Fruit fly (Drosophila melanogaster) whole organism, embryonic: ENCODE results near the gene tsh.

Experiments
- Bteb2 ChIP-seq: fragments of 200-800 bp; sonication (Bioruptor generic); optimal IDR thresholded peaks from 2 replicates; lab custom pipeline; 2016; ENCODE audit warnings: missing biosample characterization, missing genetic modification characterization
- CG1024 ChIP-seq: fragments of 200-800 bp; sonication (Bioruptor generic); IDR thresholded peaks from 2 replicates; pipeline ENCODE4 v1.3.6; 2022; ENCODE audit warnings: missing biosample characterization, missing genetic modification characterization
- CG10462 ChIP-seq: fragments of 200-800 bp; sonication (Bioruptor generic); optimal IDR thresholded peaks from 2 replicates; lab custom pipeline; 2016; ENCODE audit warnings: missing biosample characterization, missing genetic modification characterization
- CG12071 ChIP-seq: fragments of 200-800 bp; sonication (Bioruptor generic); optimal IDR thresholded peaks from 3 replicates; lab custom pipeline; 2018; ENCODE audit warnings: missing biosample characterization, mild to moderate bottlenecking, missing genetic modification characterization
- CG12236 ChIP-seq: fragments of 200-800 bp; sonication (Bioruptor generic); optimal IDR thresholded peaks from 2 replicates; lab custom pipeline; 2016; ENCODE audit warnings: missing biosample characterization, missing genetic modification characterization
- CG12659 ChIP-seq: fragments of 200-800 bp; sonication (Bioruptor generic); optimal IDR thresholded peaks from 3 replicates; lab custom pipeline; 2017; ENCODE audit warnings: mild to moderate bottlenecking, missing biosample characterization, missing genetic modification reagents, missing genetic modification characterization
- CG12769 ChIP-seq: fragments of 200-800 bp; sonication (Bioruptor generic); optimal IDR thresholded peaks from 2 replicates; lab custom pipeline; 2019; ENCODE audit warnings: missing biosample characterization, mild to moderate bottlenecking, missing genetic modification characterization, moderate library complexity
- CG15601 ChIP-seq: fragments of 200-800 bp; sonication (Bioruptor generic); optimal IDR thresholded peaks from 3 replicates; lab custom pipeline; 2019; ENCODE audit warnings: missing biosample characterization, mild to moderate bottlenecking, missing genetic modification characterization, moderate library complexity
- CG16863 ChIP-seq: fragments of 200-800 bp; sonication (Bioruptor generic); optimal IDR thresholded peaks from 3 replicates; lab custom pipeline; 2016; ENCODE audit warnings: missing biosample characterization, missing genetic modification characterization
- CG17359 ChIP-seq: fragments of 200-800 bp; sonication (Bioruptor generic); optimal IDR thresholded peaks from 3 replicates; lab custom pipeline; 2018; ENCODE audit warnings: missing biosample characterization, mild to moderate bottlenecking, missing genetic modification characterization, moderate library complexity
- CG2712 ChIP-seq: fragments of 200-800 bp; optimal IDR thresholded peaks from 3 replicates; lab custom pipeline; 2019; ENCODE audit warnings: missing biosample characterization, mild to moderate bottlenecking, missing genetic modification characterization, moderate library complexity
- CG30020 ChIP-seq: fragments of 200-800 bp; optimal IDR thresholded peaks from 2 replicates; lab custom pipeline; 2019; ENCODE audit warnings: missing biosample characterization, mild to moderate bottlenecking, missing genetic modification characterization, moderate library complexity
- CG30403 ChIP-seq: fragments of 200-800 bp; sonication (Bioruptor generic); optimal IDR thresholded peaks from 3 replicates; lab custom pipeline; 2016; ENCODE audit warnings: missing biosample characterization, missing genetic modification characterization
- CG3847 ChIP-seq: fragments of 200-800 bp; sonication (Bioruptor generic); IDR thresholded peaks from 2 replicates; pipeline ENCODE4 v1.3.6; 2022; ENCODE audit warnings: missing biosample characterization, missing genetic modification characterization
- CG42726 ChIP-seq: fragments of 200-800 bp; sonication (Bioruptor generic); IDR thresholded peaks from 2 replicates; pipeline ENCODE4 v1.3.6; 2022; ENCODE audit warnings: missing biosample characterization, missing genetic modification characterization; ENCODE audit not compliant: partially characterized antibody
- CG4282 ChIP-seq: fragments of 200-800 bp; sonication (Bioruptor generic); optimal IDR thresholded peaks from 2 replicates; lab custom pipeline; 2016; ENCODE audit warnings: missing biosample characterization, missing genetic modification characterization
- CG5180 ChIP-seq: fragments of 200-800 bp; sonication (Bioruptor generic); optimal IDR thresholded peaks from 3 replicates; lab custom pipeline; 2017; ENCODE audit warnings: missing biosample characterization, missing genetic modification characterization, mild to moderate bottlenecking, moderate library complexity, missing genetic modification reagents
- CG6683 ChIP-seq: fragments of 200-800 bp; sonication (Bioruptor generic); optimal IDR thresholded peaks from 2 replicates; lab custom pipeline; 2017; ENCODE audit warnings: missing biosample characterization, mild to moderate bottlenecking, missing genetic modification characterization, missing genetic modification reagents
- CG7271 ChIP-seq: fragments of 200-800 bp; sonication (Bioruptor generic); optimal IDR thresholded peaks from 2 replicates; lab custom pipeline; 2018; ENCODE audit warnings: missing biosample characterization, mild to moderate bottlenecking, missing genetic modification characterization, moderate library complexity
- CG7987 ChIP-seq: fragments of 200-800 bp; sonication (Bioruptor generic); optimal IDR thresholded peaks from 2 replicates; lab custom pipeline; 2018; ENCODE audit warnings: missing biosample characterization, mild to moderate bottlenecking, missing genetic modification characterization, moderate library complexity
- CG8290 ChIP-seq, 3 experiments: fragments of 200-800 bp; sonication (Bioruptor generic); optimal IDR thresholded peaks; 2 replicates each; lab custom pipeline; 2016 to 2019; ENCODE audit warnings: missing biosample characterization in 3 of 3, missing genetic modification characterization in 3 of 3, mild to moderate bottlenecking in 2 of 3, moderate library complexity in 1 of 3
- CG8388 ChIP-seq: fragments of 200-800 bp; sonication (Bioruptor generic); optimal IDR thresholded peaks from 2 replicates; lab custom pipeline; 2019; ENCODE audit warnings: missing biosample characterization, mild to moderate bottlenecking, missing genetic modification characterization, moderate library complexity
- Dip2 ChIP-seq: fragments of 200-800 bp; sonication (Bioruptor generic); IDR thresholded peaks from 2 replicates; pipeline ENCODE4 v1.3.6; 2022; ENCODE audit warnings: missing biosample characterization, missing genetic modification characterization
- Fer2 ChIP-seq: fragments of 200-800 bp; sonication (Bioruptor generic); optimal IDR thresholded peaks from 2 replicates; lab custom pipeline; 2018; ENCODE audit warnings: missing biosample characterization, mild to moderate bottlenecking, missing genetic modification characterization, moderate library complexity
- Gug ChIP-seq: fragments of 200-800 bp; sonication (Bioruptor generic); IDR thresholded peaks from 4 replicates; pipeline ENCODE4 v1.3.6; 2022; ENCODE audit warnings: missing biosample characterization, missing genetic modification characterization
- Hey ChIP-seq: fragments of 200-800 bp; sonication (Bioruptor generic); optimal IDR thresholded peaks from 3 replicates; lab custom pipeline; 2018; ENCODE audit warnings: missing biosample characterization, mild to moderate bottlenecking, missing genetic modification characterization
- Hsf ChIP-seq: fragments of 200-800 bp; sonication (Bioruptor generic); optimal IDR thresholded peaks from 3 replicates; lab custom pipeline; 2016; ENCODE audit warnings: missing biosample characterization, missing genetic modification characterization
- MTF-1 ChIP-seq: fragments of 200-800 bp; sonication (Bioruptor generic); optimal IDR thresholded peaks from 2 replicates; lab custom pipeline; 2018; ENCODE audit warnings: missing biosample characterization, mild to moderate bottlenecking, missing genetic modification characterization, borderline replicate concordance
- Med ChIP-seq: fragments of 200-800 bp; sonication (Bioruptor generic); peaks from one replicate; lab custom pipeline; 2016; ENCODE audit warnings: missing biosample characterization, missing genetic modification characterization, mild to moderate bottlenecking, inconsistent platforms, moderate library complexity
- Pdp1 ChIP-seq, 2 experiments: fragments of 200-800 bp; sonication (Bioruptor generic); optimal IDR thresholded peaks; 3 replicates each; lab custom pipeline; 2016; ENCODE audit warnings: missing biosample characterization in 2 of 2, missing genetic modification characterization in 2 of 2, mild to moderate bottlenecking in 1 of 2, moderate library complexity in 1 of 2
- Rx ChIP-seq: fragments of 200-800 bp; sonication (Bioruptor generic); IDR thresholded peaks from 2 replicates; pipeline ENCODE4 v1.3.6; 2022; ENCODE audit warnings: missing biosample characterization, missing genetic modification characterization
- Sox100B ChIP-seq: fragments of 200-800 bp; sonication (Bioruptor generic); optimal IDR thresholded peaks from 3 replicates; lab custom pipeline; 2018; ENCODE audit warnings: missing biosample characterization, mild to moderate bottlenecking, missing genetic modification characterization
- Ssrp ChIP-seq: fragments of 200-800 bp; sonication (Bioruptor generic); optimal IDR thresholded peaks from 2 replicates; lab custom pipeline; 2018; ENCODE audit warnings: missing biosample characterization, mild to moderate bottlenecking, missing genetic modification characterization, moderate library complexity
- Trl ChIP-seq, 3 experiments: fragments of >200 bp in 2 of 3; fragments of 200-800 bp in 1 of 3; sonication (Bioruptor generic) in 1 of 3; optimal IDR thresholded peaks; 2 replicates in 1 of 3; 3 replicates in 2 of 3; lab custom pipeline; 2016 to 2017; ENCODE audit warnings: missing biosample characterization in 1 of 3, missing genetic modification characterization in 1 of 3
- crc ChIP-seq: fragments of 200-800 bp; sonication (Bioruptor generic); optimal IDR thresholded peaks from 2 replicates; lab custom pipeline; 2016; ENCODE audit warnings: missing biosample characterization, missing genetic modification characterization
- crol ChIP-seq: fragments of 200-800 bp; sonication (Bioruptor generic); IDR thresholded peaks from 2 replicates; pipeline ENCODE4 v1.3.6; 2022; ENCODE audit warnings: missing biosample characterization, missing genetic modification characterization
- fd96Cb ChIP-seq: fragments of 200-800 bp; sonication (Bioruptor generic); optimal IDR thresholded peaks from 2 replicates; lab custom pipeline; 2018; ENCODE audit warnings: missing biosample characterization, mild to moderate bottlenecking, missing genetic modification characterization, moderate library complexity
- gem ChIP-seq: fragments of 200-800 bp; sonication (Bioruptor generic); optimal IDR thresholded peaks from 2 replicates; lab custom pipeline; 2019; ENCODE audit warnings: missing biosample characterization, mild to moderate bottlenecking, missing genetic modification characterization, moderate library complexity
- gfzf ChIP-seq: fragments of 200-800 bp; sonication (Bioruptor generic); optimal IDR thresholded peaks from 2 replicates; lab custom pipeline; 2016; ENCODE audit warnings: missing biosample characterization, mild to moderate bottlenecking, missing genetic modification characterization, moderate library complexity
- insv ChIP-seq, 2 experiments: fragments of 200-800 bp; sonication (Bioruptor generic); optimal IDR thresholded peaks; 3 replicates each; lab custom pipeline; 2016 to 2018; ENCODE audit warnings: missing biosample characterization in 2 of 2, missing genetic modification characterization in 2 of 2
- lmd ChIP-seq: fragments of 200-800 bp; sonication (Bioruptor generic); IDR thresholded peaks from 2 replicates; pipeline ENCODE4 v1.3.6; 2022; ENCODE audit warnings: missing biosample characterization, missing genetic modification characterization
- oc ChIP-seq: fragments of 200-800 bp; sonication (Bioruptor generic); optimal IDR thresholded peaks from 2 replicates; lab custom pipeline; 2018; ENCODE audit warnings: missing biosample characterization, mild to moderate bottlenecking, missing genetic modification characterization, moderate library complexity
- odd ChIP-seq: fragments of 200-800 bp; sonication (Bioruptor generic); optimal IDR thresholded peaks from 2 replicates; lab custom pipeline; 2017; ENCODE audit warnings: missing biosample characterization, mild to moderate bottlenecking, missing genetic modification characterization
- ranshi ChIP-seq: fragments of 200-800 bp; sonication (Bioruptor generic); IDR thresholded peaks from 2 replicates; pipeline ENCODE4 v1.3.6; 2022; ENCODE audit warnings: missing biosample characterization, missing genetic modification characterization
- row ChIP-seq: fragments of 200-800 bp; sonication (Bioruptor generic); IDR thresholded peaks from 3 replicates; pipeline ENCODE4 v1.3.6; 2022; ENCODE audit warnings: missing biosample characterization, missing genetic modification characterization
- sna ChIP-seq: fragments of 200-800 bp; sonication (Bioruptor generic); IDR thresholded peaks from 2 replicates; pipeline ENCODE4 v1.3.6; 2022; ENCODE audit warnings: missing biosample characterization, missing genetic modification characterization; ENCODE audit not compliant: partially characterized antibody
- toy ChIP-seq: fragments of 200-800 bp; sonication (Bioruptor generic); IDR thresholded peaks from 2 replicates; pipeline ENCODE4 v1.3.6; 2022; ENCODE audit warnings: missing biosample characterization, missing genetic modification characterization
- vfl ChIP-seq: fragments of 200-800 bp; sonication (Bioruptor generic); optimal IDR thresholded peaks from 2 replicates; lab custom pipeline; 2016; ENCODE audit warnings: missing biosample characterization, missing genetic modification characterization
- wdn ChIP-seq: fragments of 200-800 bp; sonication (Bioruptor generic); IDR thresholded peaks from 2 replicates; pipeline ENCODE4 v1.3.6; 2022; ENCODE audit warnings: missing biosample characterization, missing genetic modification characterization

Gene tsh

DNA sequence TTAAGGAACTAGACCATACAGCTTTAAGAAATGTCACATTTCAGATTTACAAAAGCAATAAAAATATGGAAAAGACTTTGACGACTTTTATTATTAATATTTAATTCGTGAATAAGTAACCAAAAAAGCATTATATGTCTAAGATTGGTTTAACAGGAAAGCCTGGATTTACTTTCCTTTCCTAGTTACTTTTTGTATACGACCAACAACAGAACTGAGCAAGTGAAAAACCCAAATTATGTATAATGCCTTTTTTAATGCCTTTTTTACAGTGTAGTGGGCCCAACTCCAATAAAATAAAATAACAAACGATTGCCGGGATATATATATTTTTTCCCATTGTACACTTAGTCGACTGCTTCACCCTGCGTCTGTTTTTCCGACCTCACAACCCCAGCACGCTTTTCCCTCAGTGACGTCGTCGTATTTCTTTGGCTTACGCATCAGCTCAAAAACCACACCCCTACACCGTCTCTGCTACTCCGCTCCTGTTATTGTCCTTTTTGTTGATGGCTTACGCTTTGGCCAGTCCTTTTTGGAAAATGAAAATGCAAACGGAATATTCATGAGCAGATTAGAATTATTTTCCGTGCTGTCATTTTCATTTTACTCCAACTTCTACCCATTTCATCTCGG lies 43.5 kb upstream of the tsh start (continued):
- no peak for TF ChIP-seq CG5180 (GFP tag; lab: Kevin White, UChicago)
- TF ChIP-seq CG3847 (GFP tag; lab: Robert Waterston, UW): no peak
- TF ChIP-seq CG6683 (GFP tag; lab: Kevin White, UChicago): no peak
- TF ChIP-seq CG12659 (GFP tag; lab: Kevin White, UChicago): peak; percentile 3
- no peak for TF ChIP-seq vfl
- peak; percentile 31 for TF ChIP-seq CG2712
- TF ChIP-seq CG7271 (tag; lab: Kevin White, UChicago): no peak
- peak; percentile 22 for TF ChIP-seq CG30403 (GFP tag; lab: Kevin White, UChicago)
- no peak for TF ChIP-seq Dip2 (GFP tag; lab: Robert Waterston, UW)
- no peak for TF ChIP-seq CG12071 (GFP tag; lab: Kevin White, UChicago)
- TF ChIP-seq row (GFP tag; lab: Robert Waterston, UW): 0 out of 3 replicates have a peak, but pooled peaks have one; percentile 16
- TF ChIP-seq Bteb2 (GFP tag; lab: Kevin White, UChicago): no peak
- peak; percentile 1 for TF ChIP-seq Hsf (GFP tag; lab: Kevin White, UChicago)
- TF ChIP-seq toy: no peak
- peak; percentile 10 for TF ChIP-seq CG15601
- no peak for TF ChIP-seq CG42726
- no peak for TF ChIP-seq CG8290 (GFP tag; optimal IDR thresholded peaks at IDR 0.05; lab: Kevin White, UChicago)
- no peak for TF ChIP-seq CG8290 (tag; optimal IDR thresholded peaks at IDR 0.05; lab: Kevin White, UChicago)
- TF ChIP-seq Fer2 (tag; lab: Kevin White, UChicago): no peak
- no peak for TF ChIP-seq Gug
- no peak for TF ChIP-seq odd (GFP tag; lab: Kevin White, UChicago)
- TF ChIP-seq crc (GFP tag; lab: Kevin White, UChicago): no peak
- TF ChIP-seq Pdp1 (GFP tag; optimal IDR thresholded peaks at IDR 0.05; lab: Kevin White, UChicago): peak in 1 of 2 experiments; percentile 9
- no peak for TF ChIP-seq CG16863 (GFP tag; lab: Kevin White, UChicago)
- TF ChIP-seq MTF-1: no peak
- TF ChIP-seq crol (GFP tag; lab: Robert Waterston, UW): no peak
- TF ChIP-seq CG4282 (GFP tag; lab: Kevin White, UChicago): no peak
- peak; percentile 64 for TF ChIP-seq Med (GFP tag; lab: Kevin White, UChicago)
- TF ChIP-seq gem (tag; lab: Kevin White, UChicago): peak; percentile 48
- TF ChIP-seq insv (GFP tag; optimal IDR thresholded peaks at IDR 0.05; lab: Kevin White, UChicago): no peak
- TF ChIP-seq Trl (optimal IDR thresholded peaks at IDR 0.05; lab: Kevin White, UChicago): no peak
- no peak for TF ChIP-seq Trl (GFP tag; optimal IDR thresholded peaks at IDR 0.05; lab: Kevin White, UChicago)
- peak; percentile 17 for TF ChIP-seq CG17359 (tag; lab: Kevin White, UChicago)
- TF ChIP-seq Rx (GFP tag; lab: Robert Waterston, UW): no peak
- no peak for TF ChIP-seq CG1024 (GFP tag; lab: Robert Waterston, UW)
- TF ChIP-seq gfzf: no peak
- TF ChIP-seq CG8388 (GFP tag; lab: Kevin White, UChicago): peak; percentile 16
- peak; percentile 37 for TF ChIP-seq Sox100B (GFP tag; lab: Kevin White, UChicago)
- no peak for TF ChIP-seq Hey
- peak; percentile 21 for TF ChIP-seq fd96Cb (tag; lab: Kevin White, UChicago)
- no peak for TF ChIP-seq ranshi (GFP tag; lab: Robert Waterston, UW)
- TF ChIP-seq CG30020 (tag; lab: Kevin White, UChicago): no peak
- TF ChIP-seq CG10462 (GFP tag; lab: Kevin White, UChicago): no peak
- TF ChIP-seq CG7987 (GFP tag; lab: Kevin White, UChicago): no peak
- TF ChIP-seq lmd (GFP tag; lab: Robert Waterston, UW): no peak
- TF ChIP-seq Ssrp (tag; lab: Kevin White, UChicago): peak; percentile 1
- no peak for TF ChIP-seq CG12769 (tag; lab: Kevin White, UChicago)
- TF ChIP-seq sna: no peak
- TF ChIP-seq wdn (GFP tag; lab: Robert Waterston, UW): no peak
- TF ChIP-seq oc (tag; lab: Kevin White, UChicago): no peak
- TF ChIP-seq CG12236 (GFP tag; lab: Kevin White, UChicago): no peak
